Worm (Caenorhabditis elegans) whole organism, L4 larva: Measurements from ENCODE around the gene F44A6.5.

Experiments used
- D1046.2 ChIP-seq: fragments of 200-800 bp; sonication (Bioruptor generic); IDR thresholded peaks from 2 replicates; pipeline ENCODE4 v1.3.6; 2022; ENCODE audit warnings: missing genetic modification characterization, missing compliant biosample characterization
- F10B5.3 ChIP-seq: sonication (generic microtip); optimal IDR thresholded peaks from 2 replicates; lab custom pipeline; 2016; ENCODE audit warnings: mild to moderate bottlenecking, missing genetic modification characterization, missing compliant biosample characterization
- F37D6.2 ChIP-seq: sonication (generic microtip); optimal IDR thresholded peaks from 2 replicates; lab custom pipeline; 2016; ENCODE audit warnings: mild to moderate bottlenecking, missing genetic modification characterization, missing compliant biosample characterization
- Y75B8A.6 ChIP-seq: fragments of 200-800 bp; sonication (Bioruptor generic); IDR thresholded peaks from 2 replicates; pipeline ENCODE4 v1.3.6; 2022; ENCODE audit warnings: missing genetic modification reagents, missing genetic modification characterization, missing compliant biosample characterization
- aha-1 ChIP-seq: fragments of 150-350 bp; peaks from one replicate; lab custom pipeline; 2014; ENCODE audit warnings: missing biosample characterization, missing genetic modification characterization
- aly-2 ChIP-seq: sonication (generic microtip); optimal IDR thresholded peaks from 2 replicates; lab custom pipeline; 2018; ENCODE audit warnings: missing biosample characterization, missing genetic modification characterization
- ceh-20 ChIP-seq: fragments of 200-800 bp; sonication (Bioruptor generic); IDR thresholded peaks from 2 replicates; pipeline ENCODE4 v1.3.6; 2022; ENCODE audit warnings: missing genetic modification reagents, missing genetic modification characterization, missing compliant biosample characterization
- ceh-32 ChIP-seq: sonication (generic microtip); optimal IDR thresholded peaks from 2 replicates; lab custom pipeline; 2016; ENCODE audit warnings: mild to moderate bottlenecking, missing genetic modification characterization, missing compliant biosample characterization; ENCODE audit not compliant: poor library complexity
- ceh-44 ChIP-seq: fragments of 200-800 bp; sonication (Bioruptor generic); IDR thresholded peaks from 2 replicates; pipeline ENCODE4 v1.3.6; 2022; ENCODE audit warnings: missing genetic modification reagents, missing genetic modification characterization, missing compliant biosample characterization
- ceh-62 ChIP-seq: sonication (generic microtip); optimal IDR thresholded peaks from 2 replicates; lab custom pipeline; 2017; ENCODE audit warnings: missing biosample characterization, missing genetic modification characterization
- ctbp-1 ChIP-seq: fragments of 200-800 bp; sonication (Bioruptor generic); IDR thresholded peaks from 2 replicates; pipeline ENCODE4 v1.3.6; 2022; ENCODE audit warnings: missing genetic modification reagents, missing genetic modification characterization, missing compliant biosample characterization
- dmd-6 ChIP-seq: fragments of 200-800 bp; sonication (Bioruptor generic); IDR thresholded peaks from 2 replicates; pipeline ENCODE4 v1.3.6; 2022; ENCODE audit warnings: missing genetic modification reagents, missing genetic modification characterization, missing compliant biosample characterization
- dpl-1 ChIP-seq: fragments of 150-350 bp; optimal IDR thresholded peaks from 2 replicates; lab custom pipeline; 2014; ENCODE audit warnings: missing biosample characterization, missing genetic modification reagents, missing genetic modification characterization
- duxl-1 ChIP-seq: sonication (generic microtip); optimal IDR thresholded peaks from 2 replicates; lab custom pipeline; 2016; ENCODE audit warnings: mild to moderate bottlenecking, missing genetic modification characterization, moderate library complexity, missing compliant biosample characterization; ENCODE audit not compliant: poor library complexity
- dve-1 ChIP-seq: sonication (generic microtip); optimal IDR thresholded peaks from 2 replicates; lab custom pipeline; 2017; ENCODE audit warnings: antibody characterized with exemption, mild to moderate bottlenecking, missing genetic modification characterization, missing compliant biosample characterization; ENCODE audit not compliant: insufficient read depth
- fos-1 ChIP-seq: fragments of 150-350 bp; optimal IDR thresholded peaks from 2 replicates; lab custom pipeline; 2014; ENCODE audit warnings: missing biosample characterization, missing genetic modification characterization
- hlh-11 ChIP-seq: fragments of 200-800 bp; sonication (Bioruptor generic); optimal IDR thresholded peaks from 2 replicates; lab custom pipeline; 2018; ENCODE audit warnings: mild to moderate bottlenecking, missing genetic modification characterization, missing compliant biosample characterization
- hlh-30 ChIP-seq: sonication (generic microtip); optimal IDR thresholded peaks from 2 replicates; lab custom pipeline; 2017; ENCODE audit warnings: antibody characterized with exemption, mild to moderate bottlenecking, missing genetic modification characterization, missing compliant biosample characterization; ENCODE audit not compliant: insufficient read depth
- hmg-1.1 ChIP-seq: fragments of 200-800 bp; sonication (Bioruptor generic); IDR thresholded peaks from 2 replicates; pipeline ENCODE4 v1.3.6; 2022; ENCODE audit warnings: missing genetic modification reagents, missing genetic modification characterization, missing compliant biosample characterization
- madf-9 ChIP-seq: fragments of 200-800 bp; sonication (Bioruptor generic); conservative IDR thresholded peaks from 2 replicates; pipeline ENCODE4 v1.3.6; 2022; ENCODE audit warnings: missing genetic modification reagents, missing genetic modification characterization, missing compliant biosample characterization
- mdl-1 ChIP-seq, 2 experiments: fragments of 150-350 bp in 1 of 2; sonication (generic microtip) in 1 of 2; optimal IDR thresholded peaks; 2 replicates each; lab custom pipeline; 2014 to 2017; ENCODE audit warnings: missing biosample characterization in 2 of 2, missing genetic modification characterization in 2 of 2
- mxl-3 ChIP-seq: fragments of 200-800 bp; sonication (Bioruptor generic); optimal IDR thresholded peaks from 2 replicates; lab custom pipeline; 2018; ENCODE audit warnings: mild to moderate bottlenecking, missing genetic modification characterization, missing compliant biosample characterization
- nhr-102 ChIP-seq: sonication (generic microtip); optimal IDR thresholded peaks from 2 replicates; lab custom pipeline; 2016; ENCODE audit warnings: mild to moderate bottlenecking, missing genetic modification characterization, moderate library complexity, missing compliant biosample characterization
- nhr-237 ChIP-seq: sonication (generic microtip); optimal IDR thresholded peaks from 2 replicates; lab custom pipeline; 2017; ENCODE audit warnings: missing biosample characterization, missing genetic modification characterization
- nhr-28 ChIP-seq: fragments of 150-350 bp; optimal IDR thresholded peaks from 2 replicates; lab custom pipeline; 2014; ENCODE audit warnings: missing biosample characterization, missing genetic modification characterization
- nhr-48 ChIP-seq: sonication (generic microtip); optimal IDR thresholded peaks from 2 replicates; lab custom pipeline; 2016; ENCODE audit warnings: mild to moderate bottlenecking, missing genetic modification characterization, missing compliant biosample characterization
- pqm-1 ChIP-seq: sonication (generic microtip); optimal IDR thresholded peaks from 2 replicates; lab custom pipeline; 2017; ENCODE audit warnings: missing biosample characterization, missing genetic modification characterization
- rbr-2 ChIP-seq: sonication (generic microtip); optimal IDR thresholded peaks from 2 replicates; lab custom pipeline; 2016; ENCODE audit warnings: missing genotype, missing genetic modification characterization, missing compliant biosample characterization
- saeg-2 ChIP-seq: fragments of 200-800 bp; sonication (Bioruptor generic); IDR thresholded peaks from 2 replicates; pipeline ENCODE4 v1.3.6; 2022; ENCODE audit warnings: missing genetic modification reagents, missing genetic modification characterization, missing compliant biosample characterization
- snpc-4 ChIP-seq: fragments of 150-350 bp; optimal IDR thresholded peaks from 2 replicates; lab custom pipeline; 2014; ENCODE audit warnings: missing biosample characterization, missing genetic modification characterization
- tag-97 ChIP-seq: fragments of 200-800 bp; sonication (Bioruptor generic); IDR thresholded peaks from 2 replicates; pipeline ENCODE4 v1.3.6; 2022; ENCODE audit warnings: missing genetic modification characterization, missing compliant biosample characterization
- unc-39 ChIP-seq: sonication (generic microtip); optimal IDR thresholded peaks from 2 replicates; lab custom pipeline; 2017; ENCODE audit warnings: missing biosample characterization, missing genetic modification characterization
- unc-62 ChIP-seq, 3 experiments: fragments of 150-350 bp in 1 of 3; sonication (generic microtip); optimal IDR thresholded peaks in 2 of 3; peaks in 1 of 3; 1 replicate in 1 of 3; 2 replicates in 2 of 3; lab custom pipeline; 2014 to 2017; ENCODE audit warnings: missing biosample characterization in 3 of 3, missing genetic modification characterization in 3 of 3, missing genetic modification reagents in 3 of 3, missing genotype in 1 of 3
- zag-1 ChIP-seq: fragments of 150-350 bp; optimal IDR thresholded peaks from 2 replicates; lab custom pipeline; 2014; ENCODE audit warnings: missing biosample characterization, missing genetic modification characterization
- zfp-2 ChIP-seq: sonication (generic microtip); optimal IDR thresholded peaks from 2 replicates; lab custom pipeline; 2016; ENCODE audit warnings: mild to moderate bottlenecking, missing genetic modification characterization, missing compliant biosample characterization
- ztf-11 ChIP-seq: fragments of 150-350 bp; optimal IDR thresholded peaks from 2 replicates; lab custom pipeline; 2014; ENCODE audit warnings: missing biosample characterization, missing genetic modification characterization

F44A6.5 gene

ce11 chrX:10215429-10215828, 3.3 kb downstream of the F44A6.5 start, which contains the start of gene F44A6.4:
Gene F44A6.4 (minus strand): TSS chrX:10215495.
- TF ChIP-seq nhr-237 (no peak), mxl-3 (GFP tag; lab: Kevin White, UChicago) (peak; percentile 26), dpl-1 (no peak), dmd-6 (GFP tag; lab: Robert Waterston, UW) (no peak), hmg-1.1 (0 out of 2 replicates have a peak, but pooled peaks have one; percentile 21), D1046.2 (no peak), pqm-1 (no peak), ctbp-1 (no peak), dve-1 (tag; lab: Kevin White, UChicago) (peak; percentile 5), hlh-11 (tag; lab: Kevin White, UChicago) (no peak), madf-9 (no peak), Y75B8A.6 (GFP tag; lab: Robert Waterston, UW) (no peak), nhr-102 (tag; lab: Kevin White, UChicago) (no peak), hlh-30 (peak; percentile 58), ceh-62 (tag; lab: Kevin White, UChicago) (no peak), saeg-2 (GFP tag; lab: Robert Waterston, UW) (no peak), aha-1 (no peak), mdl-1 (tag; optimal IDR thresholded peaks at IDR 0.05; lab: Kevin White, UChicago) (peak in 1 of 2 experiments; percentile 49), F37D6.2 (no peak), ztf-11 (tag; lab: Kevin White, UChicago) (no peak), duxl-1 (tag; lab: Kevin White, UChicago) (no peak), snpc-4 (tag; lab: Kevin White, UChicago) (no peak), nhr-28 (tag; lab: Kevin White, UChicago) (peak; percentile 60), unc-39 (tag; lab: Kevin White, UChicago) (no peak), fos-1 (no peak)

DNA sequence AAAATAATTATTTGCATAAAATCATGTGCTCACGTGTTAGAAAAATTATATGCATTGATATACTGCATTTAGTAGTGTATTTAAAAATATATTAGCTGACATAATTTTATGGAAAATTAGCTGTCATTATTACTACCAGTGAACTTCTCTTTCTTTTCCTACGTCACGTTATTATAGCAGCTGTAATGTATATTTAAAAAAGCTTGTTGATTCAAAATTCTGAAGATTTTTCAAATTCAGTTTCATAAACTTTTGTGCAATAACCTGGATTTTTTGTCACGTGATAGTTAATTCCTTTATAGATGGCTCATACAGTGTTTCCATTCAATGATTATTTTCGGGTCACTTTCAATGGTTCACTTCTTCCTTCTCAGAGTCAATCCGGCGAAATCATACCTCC, 6.3 kb downstream of the F44A6.5 start, which contains the start of gene F44A6.3:
TSS of gene F44A6.3 (plus strand) at position 301 of the 400 bp plus-strand sequence.
- TF ChIP-seq snpc-4 (tag; lab: Kevin White, UChicago) (no peak), F10B5.3 (tag; lab: Kevin White, UChicago) (no peak), aly-2 (tag; lab: Kevin White, UChicago) (no peak), ceh-20 (no peak), zag-1 (tag; lab: Kevin White, UChicago) (no peak), rbr-2 (tag; lab: Kevin White, UChicago) (no peak), zfp-2 (no peak), Y75B8A.6 (GFP tag; lab: Robert Waterston, UW) (no peak), nhr-48 (no peak)
- TF ChIP-seq, all 104 proteins: peak for 0

DNA sequence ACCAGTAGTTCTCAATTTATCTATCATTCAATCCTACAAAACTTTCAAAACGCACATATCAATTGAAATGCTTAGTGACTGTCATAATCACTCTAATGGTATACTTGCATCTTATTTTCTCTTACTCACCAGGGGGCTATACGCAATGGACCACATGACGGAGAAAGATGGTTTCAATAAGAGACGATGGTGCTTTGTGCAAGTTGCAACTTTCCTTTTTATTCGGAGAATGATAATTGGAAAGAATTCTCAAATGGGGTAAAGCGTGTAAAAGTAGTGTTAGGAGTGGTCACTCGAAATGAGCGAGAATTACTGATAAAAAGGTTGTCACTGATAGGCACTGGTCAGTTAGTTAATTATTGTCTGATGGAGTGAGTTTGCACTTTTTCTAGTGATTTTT, 10.2 kb downstream of the F44A6.5 start:
- TF ChIP-seq ceh-44 (GFP tag; lab: Robert Waterston, UW) (no peak), saeg-2 (GFP tag; lab: Robert Waterston, UW) (no peak), unc-62 (GFP tag; optimal IDR thresholded peaks at IDR 0.05 in 1 of 2; lab: Kevin White, UChicago) (peak in 1 of 2 experiments; percentile 20), unc-62 (tag; optimal IDR thresholded peaks at IDR 0.05; lab: Kevin White, UChicago) (no peak), nhr-102 (tag; lab: Kevin White, UChicago) (no peak), aha-1 (peak; percentile 86)

ce11 chrX:10206008-10206407, 12.7 kb downstream of the F44A6.5 start:
- TF ChIP-seq tag-97 (GFP tag; lab: Robert Waterston, UW) (0 out of 2 replicates have a peak, but pooled peaks have one; percentile 7), unc-62 (GFP tag; optimal IDR thresholded peaks at IDR 0.05 in 1 of 2; lab: Kevin White, UChicago) (peak in 1 of 2 experiments; percentile 69), unc-62 (tag; optimal IDR thresholded peaks at IDR 0.05; lab: Kevin White, UChicago) (no peak), ceh-32 (tag; lab: Kevin White, UChicago) (no peak)
- TF ChIP-seq, all 104 proteins: peak for 2
